Worm (Caenorhabditis elegans) whole organism, L1 larva: Measurements from ENCODE around the gene F21H7.12.

ENCODE experiments used
- blmp-1 ChIP-seq: fragments of 150-350 bp; optimal IDR thresholded peaks from 2 replicates; lab custom pipeline; 2014; ENCODE audit warnings: missing biosample characterization, missing genetic modification characterization
- nhr-11 ChIP-seq: fragments of 150-350 bp; optimal IDR thresholded peaks from 2 replicates; lab custom pipeline; 2014; ENCODE audit warnings: missing biosample characterization, missing genetic modification characterization
- rnt-1 ChIP-seq: sonication (generic microtip); optimal IDR thresholded peaks from 2 replicates; lab custom pipeline; 2016; ENCODE audit warnings: mild to moderate bottlenecking, missing genetic modification characterization, moderate library complexity, missing compliant biosample characterization
- skn-1 ChIP-seq: fragments of 150-350 bp; optimal IDR thresholded peaks from 2 replicates; lab custom pipeline; 2014; ENCODE audit warnings: missing biosample characterization, missing genetic modification characterization
- snpc-4 ChIP-seq: fragments of 150-350 bp; optimal IDR thresholded peaks from 2 replicates; lab custom pipeline; 2014; ENCODE audit warnings: missing biosample characterization, missing genetic modification characterization

- TF ChIP-seq nhr-11, result no peak
- TF ChIP-seq blmp-1, result no peak
- TF ChIP-seq snpc-4, result no peak
- no peak for TF ChIP-seq skn-1 (tag; lab: Kevin White, UChicago)
- no peak for TF ChIP-seq rnt-1 (tag; lab: Kevin White, UChicago)
These were observed 31.9 kb upstream of the F21H7.12 start, which contains the start of gene F11A5.5 for ce11 chrV:16198016-16198415.
